Worm (Caenorhabditis elegans): Measurements from ENCODE around the gene scl-21.

scl-21 gene

ce11 chrV:19529168-19529567 lies 33.7 kb upstream of the scl-21 start:
- no peak for TF ChIP-seq alr-1 (tag; optimal IDR thresholded peaks at IDR 0.05)
- TF ChIP-seq lin-39 (tag; optimal IDR thresholded peaks at IDR 0.05), result no peak
- peak; percentile 1 for TF ChIP-seq nhr-10 (tag; optimal IDR thresholded peaks at IDR 0.05)
- no peak for TF ChIP-seq peb-1 (tag; optimal IDR thresholded peaks at IDR 0.05)
- peak; percentile 96 for TF ChIP-seq unc-55 (GFP tag; optimal IDR thresholded peaks at IDR 0.05)
- peak; percentile 94 for TF ChIP-seq fos-1 (tag; optimal IDR thresholded peaks at IDR 0.05)
- TF ChIP-seq Y55F3AM.14 (GFP tag; optimal IDR thresholded peaks at IDR 0.05), result peak; percentile 89
- no peak for TF ChIP-seq skn-1 (tag; optimal IDR thresholded peaks at IDR 0.05)
- TF ChIP-seq sma-9 (GFP tag; optimal IDR thresholded peaks at IDR 0.05), result peak; percentile 100
- no peak for TF ChIP-seq sma-9 (tag; optimal IDR thresholded peaks at IDR 0.05)
- TF ChIP-seq gmeb-1 (tag; optimal IDR thresholded peaks at IDR 0.05), result peak; percentile 80
- TF ChIP-seq elt-3 (tag; optimal IDR thresholded peaks at IDR 0.05), result no peak
- peak; percentile 95 for TF ChIP-seq crh-2 (tag; optimal IDR thresholded peaks at IDR 0.05)
- no peak for TF ChIP-seq ztf-1 (GFP tag; conservative IDR thresholded peaks at IDR 0.05)
- peak; percentile 98 for TF ChIP-seq egl-27 (tag; optimal IDR thresholded peaks at IDR 0.05)
- peak; percentile 100 for TF ChIP-seq sma-3 (GFP tag; optimal IDR thresholded peaks at IDR 0.05)
- TF ChIP-seq nhr-11 (tag; optimal IDR thresholded peaks at IDR 0.05), result no peak
- TF ChIP-seq aly-2 (tag; optimal IDR thresholded peaks at IDR 0.05), result no peak
- no peak for TF ChIP-seq elt-1 (tag; optimal IDR thresholded peaks at IDR 0.05)
- TF ChIP-seq R02D3.7 (tag; optimal IDR thresholded peaks at IDR 0.05), result no peak
- TF ChIP-seq blmp-1 (tag; optimal IDR thresholded peaks at IDR 0.05; ENCODE audit: insufficient read depth), result peak; percentile 81
- no peak for TF ChIP-seq unc-39 (tag; optimal IDR thresholded peaks at IDR 0.05)
- TF ChIP-seq mab-5 (tag; optimal IDR thresholded peaks at IDR 0.05), result peak; percentile 81
- TF ChIP-seq sem-4 (tag; optimal IDR thresholded peaks at IDR 0.05), result peak; percentile 97
- no peak for TF ChIP-seq nhr-237 (tag; optimal IDR thresholded peaks at IDR 0.05)
- TF ChIP-seq nhr-6 (tag; optimal IDR thresholded peaks at IDR 0.05), result peak; percentile 79
- TF ChIP-seq ama-1 (optimal IDR thresholded peaks at IDR 0.05), result peak; percentile 32
- TF ChIP-seq F13H6.1 (tag; optimal IDR thresholded peaks at IDR 0.05), result peak; percentile 95
- TF ChIP-seq snpc-4 (tag; optimal IDR thresholded peaks at IDR 0.05), result peak; percentile 63
- peak; percentile 98 for TF ChIP-seq nhr-25 (tag; optimal IDR thresholded peaks at IDR 0.05)
- TF ChIP-seq nhr-77 (tag; optimal IDR thresholded peaks at IDR 0.05), result no peak
- TF ChIP-seq nhr-21 (tag; optimal IDR thresholded peaks at IDR 0.05), result peak; percentile 98
- peak; percentile 62 for TF ChIP-seq ceh-16 (tag; optimal IDR thresholded peaks at IDR 0.05)
- peak; percentile 96 for TF ChIP-seq C34F6.9 (tag; optimal IDR thresholded peaks at IDR 0.05)
- TF ChIP-seq ZK546.5 (tag; optimal IDR thresholded peaks at IDR 0.05), result no peak
- no peak for TF ChIP-seq ztf-11 (tag; optimal IDR thresholded peaks at IDR 0.05)
- peak; percentile 62 for TF ChIP-seq zag-1 (tag; optimal IDR thresholded peaks at IDR 0.05)
- no peak for TF ChIP-seq dmd-4 (tag; optimal IDR thresholded peaks at IDR 0.05)
- peak; percentile 98 to 99 for TF ChIP-seq mdl-1 (tag; optimal IDR thresholded peaks at IDR 0.05)
- no peak for TF ChIP-seq mbf-1 (tag; optimal IDR thresholded peaks at IDR 0.05)
- peak; percentile 55 to 89 for TF ChIP-seq lsy-2 (tag; optimal IDR thresholded peaks at IDR 0.05)
- peak; percentile 10 for TF ChIP-seq ceh-82 (tag; optimal IDR thresholded peaks at IDR 0.05)
- no peak for TF ChIP-seq nhr-12 (tag; optimal IDR thresholded peaks at IDR 0.05)
- peak; percentile 97 for TF ChIP-seq nhr-129 (tag; optimal IDR thresholded peaks at IDR 0.05)
- TF ChIP-seq lin-13 (GFP tag; optimal IDR thresholded peaks at IDR 0.05), result peak; percentile 80
- TF ChIP-seq unc-62 (GFP tag; optimal IDR thresholded peaks at IDR 0.05), result peak; percentile 63
- TF ChIP-seq lin-11 (tag; optimal IDR thresholded peaks at IDR 0.05), result peak; percentile 79
- peak; percentile 77 for TF ChIP-seq ztf-4 (tag; optimal IDR thresholded peaks at IDR 0.05)
- no peak for TF ChIP-seq nhr-23 (tag; optimal IDR thresholded peaks at IDR 0.05)

All from whole organism, L2 larva.